Worm (Caenorhabditis elegans): Measurements from ENCODE around the gene cal-1.

cal-1 gene

ce11 chrV:12525526-12525925, 8.5 kb upstream of the cal-1 start, which contains the start of gene dyf-4:
Gene dyf-4, minus strand, starts transcription at chrV:12525738.
- no peak for TF ChIP-seq lin-29 (GFP tag; IDR thresholded peaks at IDR 0.05)
- no peak for TF ChIP-seq hmg-1.1 (GFP tag; IDR thresholded peaks at IDR 0.05)

DNA sequence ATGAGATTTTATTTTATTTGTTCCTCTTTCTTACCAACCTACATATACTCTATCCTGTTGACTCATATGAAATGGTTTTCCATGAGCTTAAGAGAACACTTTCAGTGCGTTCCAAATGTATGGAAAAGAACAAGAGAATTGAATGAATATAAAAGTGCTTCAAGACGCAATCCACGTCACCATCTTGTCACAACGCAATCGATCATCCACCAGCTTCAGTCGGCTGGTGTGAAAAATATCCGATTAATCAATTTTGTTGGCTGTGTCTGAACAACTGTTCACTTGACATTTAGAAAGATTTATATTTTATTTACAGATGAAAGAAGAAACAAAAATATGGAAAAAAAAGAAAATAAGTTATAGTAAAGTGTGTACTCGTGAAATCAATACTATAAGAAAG, 6.3 kb upstream of the cal-1 start:
- TF ChIP-seq hlh-11 (tag; optimal IDR thresholded peaks at IDR 0.05) (peak; percentile 5), sdz-12 (GFP tag; optimal IDR thresholded peaks at IDR 0.05) (no peak), lin-13 (GFP tag; optimal IDR thresholded peaks at IDR 0.05) (no peak), snpc-1.2 (GFP tag; IDR thresholded peaks at IDR 0.05) (no peak), T20F7.1 (GFP tag; optimal IDR thresholded peaks at IDR 0.05) (no peak), daf-16 (GFP tag; optimal IDR thresholded peaks at IDR 0.05) (peak in 1 of 2 experiments; percentile 89), daf-16 (tag; optimal IDR thresholded peaks at IDR 0.05) (no peak), dpl-1 (GFP tag; optimal IDR thresholded peaks at IDR 0.05) (no peak), unc-62 (GFP tag; optimal IDR thresholded peaks at IDR 0.05 in 1 of 2) (peak in 1 of 2 experiments; percentile 82), unc-62 (tag; optimal IDR thresholded peaks at IDR 0.05) (no peak), lin-38 (GFP tag; IDR thresholded peaks at IDR 0.05) (no peak)

DNA sequence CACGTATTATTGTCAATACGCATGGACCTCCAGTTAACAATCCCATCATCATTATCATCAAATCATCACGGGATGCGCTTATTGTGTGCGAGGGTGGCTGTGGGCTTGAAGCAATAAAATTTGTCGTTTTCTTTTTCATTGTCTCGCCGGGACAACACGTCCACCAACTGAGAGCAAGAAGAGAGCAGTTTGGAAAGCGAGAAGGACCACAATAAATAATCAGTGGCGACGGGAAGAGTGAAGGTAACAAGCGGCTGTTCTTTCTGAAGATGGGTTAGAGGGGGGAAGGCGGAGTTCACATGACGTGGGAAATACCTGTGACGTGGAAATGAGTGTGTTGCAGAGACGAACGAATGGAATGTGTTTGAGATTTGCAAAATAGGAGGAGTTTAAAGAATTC, 1.7 kb upstream of the cal-1 start:
- no peak for TF ChIP-seq nhr-48 (tag; optimal IDR thresholded peaks at IDR 0.05)
- no peak for TF ChIP-seq ceh-20 (GFP tag; IDR thresholded peaks at IDR 0.05)
- no peak for TF ChIP-seq F44E2.7 (GFP tag; IDR thresholded peaks at IDR 0.05)
- TF ChIP-seq lin-1 (GFP tag; IDR thresholded peaks at IDR 0.05), result no peak
- TF ChIP-seq daf-16 (GFP tag; optimal IDR thresholded peaks at IDR 0.05), result peak in 1 of 2 experiments; percentile 93
- TF ChIP-seq daf-16 (tag; optimal IDR thresholded peaks at IDR 0.05), result no peak
- no peak for TF ChIP-seq ctbp-1 (GFP tag; IDR thresholded peaks at IDR 0.05)
- TF ChIP-seq Y5F2A.4 (GFP tag; optimal IDR thresholded peaks at IDR 0.05), result no peak
- TF ChIP-seq saeg-2 (GFP tag; IDR thresholded peaks at IDR 0.05), result no peak
- TF ChIP-seq nhr-11 (tag; optimal IDR thresholded peaks at IDR 0.05), result peak; percentile 82
- TF ChIP-seq Y48G9A.11 (GFP tag; IDR thresholded peaks at IDR 0.05), result no peak
- TF ChIP-seq hlh-11 (tag; optimal IDR thresholded peaks at IDR 0.05), result peak; percentile 67
- no peak for TF ChIP-seq madf-9 (GFP tag; conservative IDR thresholded peaks at IDR 0.05)
- no peak for TF ChIP-seq egl-27 (tag; optimal IDR thresholded peaks at IDR 0.05)
- TF ChIP-seq aha-1 (tag), result no peak
- 0 out of 2 replicates have a peak, but pooled peaks have one; percentile 28 for TF ChIP-seq hmg-1.1 (GFP tag; IDR thresholded peaks at IDR 0.05)
- TF ChIP-seq hlh-30 (tag; optimal IDR thresholded peaks at IDR 0.05; ENCODE audit: insufficient read depth), result peak; percentile 21
- peak in 1 of 2 experiments; percentile 0 for TF ChIP-seq hif-1 (tag; optimal IDR thresholded peaks at IDR 0.05)
- TF ChIP-seq nhr-10 (tag; optimal IDR thresholded peaks at IDR 0.05), result no peak
- no peak for TF ChIP-seq snpc-1.2 (GFP tag; IDR thresholded peaks at IDR 0.05)
- no peak for TF ChIP-seq unc-130 (GFP tag; optimal IDR thresholded peaks at IDR 0.05)

- no peak for TF ChIP-seq ctbp-1 (GFP tag; IDR thresholded peaks at IDR 0.05)
- TF ChIP-seq mep-1 (tag; optimal IDR thresholded peaks at IDR 0.05), result no peak
- peak in 1 of 2 experiments; percentile 14 for TF ChIP-seq daf-16 (GFP tag; optimal IDR thresholded peaks at IDR 0.05)
- TF ChIP-seq daf-16 (tag; optimal IDR thresholded peaks at IDR 0.05), result no peak
- peak; percentile 38 for TF ChIP-seq nhr-11 (tag; optimal IDR thresholded peaks at IDR 0.05)
- TF ChIP-seq hlh-11 (tag; optimal IDR thresholded peaks at IDR 0.05), result peak; percentile 7
- peak in 1 of 2 experiments; percentile 78 for TF ChIP-seq unc-62 (GFP tag; optimal IDR thresholded peaks at IDR 0.05 in 1 of 2)
- TF ChIP-seq unc-62 (tag; optimal IDR thresholded peaks at IDR 0.05), result no peak
Measured at ce11 chrV:12517757-12518156, 709 bp upstream of the cal-1 start.

DNA sequence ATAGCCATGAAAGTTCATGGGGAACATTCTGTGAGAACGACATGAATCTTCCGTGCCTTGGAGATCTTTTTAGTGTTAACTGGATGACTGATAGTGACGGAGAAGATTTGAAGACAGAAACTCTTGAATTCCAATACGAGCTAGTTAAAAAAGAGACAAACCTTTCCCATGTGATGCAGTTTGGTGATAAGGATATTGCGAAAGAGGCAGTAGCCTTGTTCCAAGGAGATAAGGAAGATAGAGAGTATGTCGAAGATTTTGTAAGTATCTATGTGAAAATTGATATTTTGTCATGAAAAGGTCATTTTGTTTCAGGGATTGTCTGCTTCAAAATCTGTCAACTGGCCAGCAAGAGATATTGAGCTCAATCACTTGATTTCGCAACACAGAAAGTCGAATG, 3.1 kb downstream of the cal-1 start:
- no peak for TF ChIP-seq nhr-77 (tag; optimal IDR thresholded peaks at IDR 0.05)
- no peak for TF ChIP-seq nhr-237 (tag; optimal IDR thresholded peaks at IDR 0.05)
- peak; percentile 36 for TF ChIP-seq nhr-6 (tag; optimal IDR thresholded peaks at IDR 0.05)
- TF ChIP-seq mes-2 (tag; optimal IDR thresholded peaks at IDR 0.05; ENCODE audit: poor library complexity, severe bottlenecking), result peak; percentile 37
- TF ChIP-seq nhr-11 (tag; optimal IDR thresholded peaks at IDR 0.05), result peak; percentile 12
- peak; percentile 25; the same call in 1 of the 2 replicates for TF ChIP-seq dmd-6 (GFP tag; IDR thresholded peaks at IDR 0.05)
- TF ChIP-seq ctbp-1 (GFP tag; IDR thresholded peaks at IDR 0.05), result no peak
- TF ChIP-seq hlh-11 (tag; optimal IDR thresholded peaks at IDR 0.05), result peak; percentile 33
- peak; percentile 7 for TF ChIP-seq dve-1 (tag; optimal IDR thresholded peaks at IDR 0.05; ENCODE audit: insufficient read depth)
- TF ChIP-seq jun-1 (tag; optimal IDR thresholded peaks at IDR 0.05), result no peak
- TF ChIP-seq aha-1 (tag), result no peak
- TF ChIP-seq pqm-1 (tag; optimal IDR thresholded peaks at IDR 0.05), result peak; percentile 51
- TF ChIP-seq tra-1 (GFP tag; IDR thresholded peaks at IDR 0.05), result no peak
- no peak for TF ChIP-seq daf-8 (GFP tag; IDR thresholded peaks at IDR 0.05)
- TF ChIP-seq ceh-28 (tag; optimal IDR thresholded peaks at IDR 0.05), result no peak
- TF ChIP-seq mdl-1 (tag; optimal IDR thresholded peaks at IDR 0.05), result no peak
- TF ChIP-seq D1046.2 (GFP tag; IDR thresholded peaks at IDR 0.05), result no peak
- TF ChIP-seq T26A8.4 (GFP tag; IDR thresholded peaks at IDR 0.05), result no peak

All from whole organism, L4 larva.